Worm (Caenorhabditis elegans) whole organism, L4 larva: ENCODE data around the gene cdka-1.

ENCODE experiments used
- F44E2.7 ChIP-seq: fragments of 200-800 bp; sonication (Bioruptor generic); IDR thresholded peaks from 2 replicates; pipeline ENCODE4 v2.1.2; 2022; ENCODE audit warnings: missing genetic modification characterization, missing compliant biosample characterization
- Y105C5A.15 ChIP-seq: fragments of 200-800 bp; sonication (Bioruptor generic); IDR thresholded peaks from 2 replicates; pipeline ENCODE4 v1.3.6; 2022; ENCODE audit warnings: missing genetic modification characterization, missing compliant biosample characterization
- ceh-32 ChIP-seq: sonication (generic microtip); optimal IDR thresholded peaks from 2 replicates; lab custom pipeline; 2016; ENCODE audit warnings: mild to moderate bottlenecking, missing genetic modification characterization, missing compliant biosample characterization; ENCODE audit not compliant: poor library complexity
- ceh-62 ChIP-seq: sonication (generic microtip); optimal IDR thresholded peaks from 2 replicates; lab custom pipeline; 2017; ENCODE audit warnings: missing biosample characterization, missing genetic modification characterization
- dmd-9 ChIP-seq: fragments of 200-800 bp; sonication (Bioruptor generic); IDR thresholded peaks from 2 replicates; pipeline ENCODE4 v1.3.6; 2022; ENCODE audit warnings: missing genetic modification reagents, missing genetic modification characterization, missing compliant biosample characterization
- egl-27 ChIP-seq: sonication (generic microtip); optimal IDR thresholded peaks from 3 replicates; lab custom pipeline; 2017; ENCODE audit warnings: missing biosample characterization, missing genetic modification reagents, missing genetic modification characterization
- egl-43 ChIP-seq: fragments of 200-800 bp; sonication (Bioruptor generic); IDR thresholded peaks from 2 replicates; pipeline ENCODE4 v1.3.6; 2022; ENCODE audit warnings: missing genetic modification reagents, missing genetic modification characterization, missing compliant biosample characterization
- gei-8 ChIP-seq: fragments of 200-800 bp; sonication (Bioruptor generic); optimal IDR thresholded peaks from 2 replicates; lab custom pipeline; 2018; ENCODE audit warnings: mild to moderate bottlenecking, missing genetic modification characterization, missing compliant biosample characterization
- hlh-11 ChIP-seq: fragments of 200-800 bp; sonication (Bioruptor generic); optimal IDR thresholded peaks from 2 replicates; lab custom pipeline; 2018; ENCODE audit warnings: mild to moderate bottlenecking, missing genetic modification characterization, missing compliant biosample characterization
- hlh-30 ChIP-seq: sonication (generic microtip); optimal IDR thresholded peaks from 2 replicates; lab custom pipeline; 2017; ENCODE audit warnings: antibody characterized with exemption, mild to moderate bottlenecking, missing genetic modification characterization, missing compliant biosample characterization; ENCODE audit not compliant: insufficient read depth
- mep-1 ChIP-seq: fragments of 150-350 bp; sonication (generic microtip); optimal IDR thresholded peaks from 3 replicates; lab custom pipeline; 2014; ENCODE audit warnings: missing biosample characterization, missing genetic modification characterization
- mxl-2 ChIP-seq: fragments of 200-800 bp; sonication (Bioruptor generic); conservative IDR thresholded peaks from 2 replicates; pipeline ENCODE4 v1.3.6; 2022; ENCODE audit warnings: missing genetic modification reagents, missing genetic modification characterization, missing compliant biosample characterization
- nhr-111 ChIP-seq: fragments of 200-800 bp; sonication (Bioruptor generic); optimal IDR thresholded peaks from 2 replicates; lab custom pipeline; 2018; ENCODE audit warnings: mild to moderate bottlenecking, missing genetic modification characterization, missing compliant biosample characterization
- nhr-41 ChIP-seq: fragments of 200-800 bp; sonication (Bioruptor generic); IDR thresholded peaks from 2 replicates; pipeline ENCODE4 v1.3.6; 2022; ENCODE audit warnings: missing genetic modification reagents, missing genetic modification characterization, missing compliant biosample characterization
- nhr-42 ChIP-seq: fragments of 200-800 bp; sonication (Bioruptor generic); IDR thresholded peaks from 2 replicates; pipeline ENCODE4 v1.3.6; 2022; ENCODE audit warnings: missing genetic modification characterization, missing compliant biosample characterization
- unc-62 ChIP-seq, 3 experiments: fragments of 150-350 bp in 1 of 3; sonication (generic microtip); optimal IDR thresholded peaks in 2 of 3; peaks in 1 of 3; 1 replicate in 1 of 3; 2 replicates in 2 of 3; lab custom pipeline; 2014 to 2017; ENCODE audit warnings: missing biosample characterization in 3 of 3, missing genetic modification characterization in 3 of 3, missing genetic modification reagents in 3 of 3, missing genotype in 1 of 3
- zfp-2 ChIP-seq: sonication (generic microtip); optimal IDR thresholded peaks from 2 replicates; lab custom pipeline; 2016; ENCODE audit warnings: mild to moderate bottlenecking, missing genetic modification characterization, missing compliant biosample characterization
- ztf-7 ChIP-seq: fragments of 150-350 bp; optimal IDR thresholded peaks from 2 replicates; lab custom pipeline; 2014; ENCODE audit warnings: missing biosample characterization, missing genetic modification characterization

Gene cdka-1

DNA sequence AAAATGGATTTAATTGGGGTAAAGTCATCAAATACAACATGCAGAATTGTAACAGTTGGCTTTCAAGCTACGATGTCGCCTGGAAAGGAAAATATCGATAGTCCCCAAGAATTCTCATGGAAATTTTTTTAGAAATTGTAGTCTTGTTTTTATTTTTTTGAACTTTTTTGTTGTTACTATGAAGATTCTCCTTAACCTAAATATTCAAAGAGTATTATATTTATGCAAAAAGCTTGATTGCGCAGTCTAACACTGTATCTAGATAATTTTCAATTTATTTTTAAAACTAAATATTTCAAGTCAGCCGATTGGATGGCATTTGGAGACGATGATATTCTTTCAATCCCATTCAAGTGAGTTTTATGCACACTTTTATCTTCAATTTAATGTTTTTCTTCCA, 46.6 kb downstream of the cdka-1 start, which contains the start of gene pgap-2:
pgap-2 (plus strand) TSS at position 301 of the 400 bp plus-strand sequence.
- TF ChIP-seq dmd-9, result no peak
- no peak for TF ChIP-seq egl-43 (GFP tag; lab: Robert Waterston, UW)
- no peak for TF ChIP-seq zfp-2 (tag; lab: Kevin White, UChicago)
- peak in 1 of 2 experiments; percentile 5 for TF ChIP-seq unc-62 (GFP tag; optimal IDR thresholded peaks at IDR 0.05 in 1 of 2; lab: Kevin White, UChicago)
- no peak for TF ChIP-seq unc-62 (tag; optimal IDR thresholded peaks at IDR 0.05; lab: Kevin White, UChicago)
- no peak for TF ChIP-seq mxl-2 (GFP tag; lab: Robert Waterston, UW)
- TF ChIP-seq, all 104 proteins: peak for 1

- TF ChIP-seq ceh-62 (tag; lab: Kevin White, UChicago), result no peak
- no peak for TF ChIP-seq gei-8 (GFP tag; lab: Kevin White, UChicago)
- TF ChIP-seq ceh-32 (tag; lab: Kevin White, UChicago), result no peak
- TF ChIP-seq F44E2.7, result no peak
- TF ChIP-seq egl-27, result no peak
- TF ChIP-seq nhr-111 (GFP tag; lab: Kevin White, UChicago), result no peak
- TF ChIP-seq hlh-11 (tag; lab: Kevin White, UChicago), result no peak
- TF ChIP-seq mep-1 (tag; lab: Kevin White, UChicago), result no peak
- no peak for TF ChIP-seq mxl-2 (GFP tag; lab: Robert Waterston, UW)
Observed at ce11 chrIII:4706678-4707077, 48.1 kb downstream of the cdka-1 start, which contains the start of gene T04A8.13. Gene T04A8.13 (plus strand): TSS chrIII:4706978.

ce11 chrIII:4708909-4709308, 50.3 kb downstream of the cdka-1 start, which contains the start of gene T04A8.18:
Gene T04A8.18 (plus strand): TSS chrIII:4709209.
- TF ChIP-seq nhr-42 (GFP tag; lab: Robert Waterston, UW), result no peak
- TF ChIP-seq nhr-41 (GFP tag; lab: Robert Waterston, UW), result no peak
- no peak for TF ChIP-seq hlh-30 (tag; lab: Kevin White, UChicago)
- no peak for TF ChIP-seq zfp-2 (tag; lab: Kevin White, UChicago)
- TF ChIP-seq Y105C5A.15, result no peak
- no peak for TF ChIP-seq ztf-7 (tag; lab: Kevin White, UChicago)
